Worm (Caenorhabditis elegans): ENCODE data around the gene C03E10.3.

DNA sequence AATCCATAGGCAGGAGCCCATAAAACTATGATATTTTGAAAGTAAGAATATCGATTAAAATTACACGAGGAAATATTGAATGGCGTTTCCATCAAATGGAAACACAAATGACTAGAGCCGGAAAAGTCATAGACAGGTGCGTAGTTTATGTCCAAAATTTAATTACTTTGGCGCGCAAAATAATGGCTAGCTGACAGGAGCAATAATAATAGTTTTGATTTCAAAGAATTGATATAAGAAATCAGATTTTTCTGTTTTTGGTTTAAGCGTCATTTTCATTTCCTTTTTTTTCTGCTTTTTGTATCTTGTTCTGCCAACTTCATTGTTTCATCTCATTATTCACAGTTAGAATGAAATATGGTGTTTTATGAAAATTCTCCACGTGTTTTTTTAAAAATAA, 23.2 kb upstream of the C03E10.3 start, which contains the start of gene F07B10.4:
- TF ChIP-seq ztf-4 (tag; optimal IDR thresholded peaks at IDR 0.05) (no peak), lin-13 (GFP tag; optimal IDR thresholded peaks at IDR 0.05) (no peak), nhr-237 (tag; optimal IDR thresholded peaks at IDR 0.05) (no peak), crh-2 (tag; optimal IDR thresholded peaks at IDR 0.05) (no peak), nhr-6 (tag; optimal IDR thresholded peaks at IDR 0.05) (no peak), fos-1 (tag; optimal IDR thresholded peaks at IDR 0.05) (no peak), F13H6.1 (tag; optimal IDR thresholded peaks at IDR 0.05) (no peak)
